Fruit fly (Drosophila melanogaster) whole organism, prepupa: Measurements from ENCODE around the gene CG9135.

Source experiments
- CG34406 ChIP-seq: fragments of 200-800 bp; sonication (Bioruptor generic); optimal IDR thresholded peaks from 3 replicates; lab custom pipeline; 2016; ENCODE audit warnings: missing biosample characterization, missing genetic modification characterization
- Eip75B ChIP-seq: fragments of 200-800 bp; sonication (Bioruptor generic); optimal IDR thresholded peaks from 3 replicates; lab custom pipeline; 2016; ENCODE audit warnings: missing biosample characterization, missing genetic modification characterization
- Gug ChIP-seq: fragments of 200-800 bp; sonication (Bioruptor generic); IDR thresholded peaks from 2 replicates; pipeline ENCODE4 v1.3.6; 2022; ENCODE audit warnings: missing biosample characterization, missing genetic modification characterization
- Hr38 ChIP-seq: sonication (Bioruptor generic); optimal IDR thresholded peaks from 2 replicates; lab custom pipeline; 2016; ENCODE audit warnings: missing biosample characterization, missing genetic modification characterization

- TF ChIP-seq Gug, result no peak
- no peak for TF ChIP-seq Hr38 (GFP tag; lab: Kevin White, UChicago)
- no peak for TF ChIP-seq Eip75B
- TF ChIP-seq CG34406 (GFP tag; lab: Kevin White, UChicago), result no peak
Measured at dm6 chr2L:6034344-6034743, 16.3 kb upstream of the CG9135 start, which contains the start of gene CG9109.
